Worm (Caenorhabditis elegans) whole organism, L4 larva: ENCODE data around the gene M05D6.5.

ENCODE experiments used
- Y105C5A.15 ChIP-seq: fragments of 200-800 bp; sonication (Bioruptor generic); IDR thresholded peaks from 2 replicates; pipeline ENCODE4 v1.3.6; 2022; ENCODE audit warnings: missing genetic modification characterization, missing compliant biosample characterization
- aly-2 ChIP-seq: sonication (generic microtip); optimal IDR thresholded peaks from 2 replicates; lab custom pipeline; 2018; ENCODE audit warnings: missing biosample characterization, missing genetic modification characterization
- ama-1 ChIP-seq: fragments of 150-350 bp; optimal IDR thresholded peaks from 2 replicates; lab custom pipeline; 2014; ENCODE audit warnings: inconsistent platforms, mixed read lengths
- dmd-6 ChIP-seq: fragments of 200-800 bp; sonication (Bioruptor generic); IDR thresholded peaks from 2 replicates; pipeline ENCODE4 v1.3.6; 2022; ENCODE audit warnings: missing genetic modification reagents, missing genetic modification characterization, missing compliant biosample characterization
- fkh-10 ChIP-seq: fragments of 150-350 bp; optimal IDR thresholded peaks from 2 replicates; lab custom pipeline; 2014; ENCODE audit warnings: missing biosample characterization, missing genetic modification reagents, missing genetic modification characterization
- jun-1 ChIP-seq: fragments of 150-350 bp; optimal IDR thresholded peaks from 2 replicates; lab custom pipeline; 2014; ENCODE audit warnings: missing biosample characterization, missing genetic modification reagents, missing genetic modification characterization
- lsy-2 ChIP-seq, 2 experiments: fragments of 150-350 bp in 1 of 2; sonication (generic microtip) in 1 of 2; optimal IDR thresholded peaks; 2 replicates each; lab custom pipeline; 2014 to 2017; ENCODE audit warnings: missing biosample characterization in 2 of 2, missing genetic modification characterization in 2 of 2
- mdl-1 ChIP-seq, 2 experiments: fragments of 150-350 bp in 1 of 2; sonication (generic microtip) in 1 of 2; optimal IDR thresholded peaks; 2 replicates each; lab custom pipeline; 2014 to 2017; ENCODE audit warnings: missing biosample characterization in 2 of 2, missing genetic modification characterization in 2 of 2
- mdt-29 ChIP-seq: fragments of 200-800 bp; sonication (Bioruptor generic); IDR thresholded peaks from 2 replicates; pipeline ENCODE4 v1.3.6; 2022; ENCODE audit warnings: missing genetic modification reagents, missing genetic modification characterization, missing compliant biosample characterization
- pqm-1 ChIP-seq: sonication (generic microtip); optimal IDR thresholded peaks from 2 replicates; lab custom pipeline; 2017; ENCODE audit warnings: missing biosample characterization, missing genetic modification characterization
- skn-1 ChIP-seq: fragments of 150-350 bp; optimal IDR thresholded peaks from 2 replicates; lab custom pipeline; 2014; ENCODE audit warnings: missing biosample characterization, missing genetic modification characterization
- snpc-4 ChIP-seq: fragments of 150-350 bp; optimal IDR thresholded peaks from 2 replicates; lab custom pipeline; 2014; ENCODE audit warnings: missing biosample characterization, missing genetic modification characterization
- unc-62 ChIP-seq, 3 experiments: fragments of 150-350 bp in 1 of 3; sonication (generic microtip); optimal IDR thresholded peaks in 2 of 3; peaks in 1 of 3; 1 replicate in 1 of 3; 2 replicates in 2 of 3; lab custom pipeline; 2014 to 2017; ENCODE audit warnings: missing biosample characterization in 3 of 3, missing genetic modification characterization in 3 of 3, missing genetic modification reagents in 3 of 3, missing genotype in 1 of 3
- ztf-11 ChIP-seq: fragments of 150-350 bp; optimal IDR thresholded peaks from 2 replicates; lab custom pipeline; 2014; ENCODE audit warnings: missing biosample characterization, missing genetic modification characterization

DNA sequence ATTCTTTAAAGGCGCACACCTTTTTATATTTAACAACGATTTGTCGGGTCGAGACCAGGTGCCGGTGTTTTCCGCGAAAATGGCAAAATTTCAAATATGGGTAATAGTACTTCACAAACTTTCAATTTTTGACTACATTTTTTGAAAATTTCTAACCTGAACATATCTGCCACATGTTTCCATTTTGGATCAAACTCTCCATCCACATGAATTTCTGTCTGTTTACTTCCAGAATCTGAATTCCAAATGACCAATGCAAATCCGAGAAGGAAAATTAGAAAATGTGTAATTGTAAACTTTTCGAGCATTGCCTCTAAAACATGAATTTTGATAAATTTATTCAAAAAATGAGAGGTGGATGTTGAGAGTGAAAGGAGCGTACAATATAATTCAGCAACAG lies 1.8 kb downstream of the M05D6.5 start, which contains the start of gene lact-4:
- TF ChIP-seq fkh-10 (no peak), jun-1 (no peak), unc-62 (GFP tag; optimal IDR thresholded peaks at IDR 0.05 in 1 of 2; lab: Kevin White, UChicago) (peak in 1 of 2 experiments; percentile 11), unc-62 (tag; optimal IDR thresholded peaks at IDR 0.05; lab: Kevin White, UChicago) (no peak), Y105C5A.15 (0 out of 2 replicates have a peak, but pooled peaks have one; percentile 8), ztf-11 (no peak), mdl-1 (tag; optimal IDR thresholded peaks at IDR 0.05; lab: Kevin White, UChicago) (no peak), pqm-1 (no peak), skn-1 (tag; lab: Kevin White, UChicago) (no peak), mdt-29 (GFP tag; lab: Robert Waterston, UW) (no peak), dmd-6 (GFP tag; lab: Robert Waterston, UW) (no peak), lsy-2 (tag; optimal IDR thresholded peaks at IDR 0.05; lab: Kevin White, UChicago) (no peak), aly-2 (tag; lab: Kevin White, UChicago) (no peak), ama-1 (lab: Kevin White, UChicago) (no peak), snpc-4 (no peak)
